Worm (Caenorhabditis elegans) whole organism, midembryonic: ENCODE results near the gene F37C4.5.

Experiments
- T22C8.4 ChIP-seq: fragments of 200-800 bp; sonication (Bioruptor generic); IDR thresholded peaks from 2 replicates; pipeline ENCODE4 v1.3.6; 2022; ENCODE audit warnings: missing genetic modification characterization, missing compliant biosample characterization
- cog-1 ChIP-seq: sonication (generic microtip); optimal IDR thresholded peaks from 2 replicates; lab custom pipeline; 2016; ENCODE audit warnings: missing genetic modification characterization, missing compliant biosample characterization
- flt-1 ChIP-seq: fragments of 200-800 bp; sonication (Bioruptor generic); IDR thresholded peaks from 2 replicates; pipeline ENCODE4 v1.3.6; 2022; ENCODE audit warnings: missing genetic modification characterization, missing compliant biosample characterization
- klf-2 ChIP-seq: fragments of 200-800 bp; sonication (Bioruptor generic); conservative IDR thresholded peaks from 2 replicates; pipeline ENCODE4 v1.3.6; 2022; ENCODE audit warnings: missing genetic modification reagents, missing genetic modification characterization, missing compliant biosample characterization
- med-1 ChIP-seq: sonication (generic microtip); optimal IDR thresholded peaks from 2 replicates; lab custom pipeline; 2017; ENCODE audit warnings: missing genetic modification characterization, mild to moderate bottlenecking, missing compliant biosample characterization, antibody characterized with exemption, missing genetic modification reagents; ENCODE audit not compliant: insufficient read depth
- ref-1 ChIP-seq: fragments of 200-800 bp; sonication (Bioruptor generic); conservative IDR thresholded peaks from 2 replicates; pipeline ENCODE4 v1.3.6; 2022; ENCODE audit warnings: missing genetic modification reagents, missing genetic modification characterization, missing compliant biosample characterization
- ztf-29 ChIP-seq: fragments of 200-800 bp; sonication (Bioruptor generic); IDR thresholded peaks from 2 replicates; pipeline ENCODE4 v1.3.6; 2022; ENCODE audit warnings: missing genetic modification reagents, missing genetic modification characterization, missing compliant biosample characterization

DNA sequence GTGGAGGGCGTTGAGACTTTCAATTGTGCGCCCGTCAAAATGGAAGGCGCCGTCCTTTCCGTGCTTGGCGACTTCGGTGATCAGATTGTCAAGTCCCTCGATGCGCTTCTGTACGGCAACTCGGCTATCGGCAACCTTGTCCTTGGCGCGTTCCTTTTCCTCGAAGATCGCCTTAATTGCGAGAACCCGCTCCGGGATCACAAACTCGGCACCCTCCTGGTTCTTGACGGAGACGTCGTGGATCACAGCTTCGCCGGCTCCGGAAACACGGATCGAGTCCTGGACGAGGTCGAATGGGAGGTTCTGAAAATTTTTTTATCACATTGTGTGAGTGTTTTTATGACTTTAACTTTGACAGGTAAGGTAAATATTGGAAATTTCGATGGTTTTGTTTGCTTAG, 411 bp downstream of the F37C4.5 start:
- no peak for TF ChIP-seq med-1
- TF ChIP-seq cog-1: no peak
- no peak for TF ChIP-seq ztf-29
- no peak for TF ChIP-seq flt-1 (GFP tag; lab: Robert Waterston, UW)
- TF ChIP-seq ref-1 (GFP tag; lab: Robert Waterston, UW): no peak
- no peak for TF ChIP-seq klf-2 (GFP tag; lab: Robert Waterston, UW)
- no peak for TF ChIP-seq T22C8.4 (GFP tag; lab: Robert Waterston, UW)
